Fruit fly (Drosophila melanogaster) whole organism, embryonic: ENCODE measurements around the gene CG10663.

Experiments used
- CG12942 ChIP-seq: fragments of 200-800 bp; sonication (Bioruptor generic); optimal IDR thresholded peaks from 3 replicates; lab custom pipeline; 2016; ENCODE audit warnings: missing biosample characterization, missing genetic modification characterization
- CG15479 ChIP-seq: fragments of 200-800 bp; sonication (Bioruptor generic); optimal IDR thresholded peaks from 3 replicates; lab custom pipeline; 2019; ENCODE audit warnings: missing biosample characterization, mild to moderate bottlenecking, missing genetic modification characterization, moderate library complexity
- CG16813 ChIP-seq: fragments of 200-800 bp; sonication (Bioruptor generic); IDR thresholded peaks from 3 replicates; pipeline ENCODE4 v1.3.6; 2022; ENCODE audit warnings: missing biosample characterization, missing genetic modification characterization; ENCODE audit not compliant: partially characterized antibody
- CG34422 ChIP-seq: fragments of 200-800 bp; sonication (Bioruptor generic); IDR thresholded peaks from 3 replicates; pipeline ENCODE4 v1.3.6; 2022; ENCODE audit warnings: missing biosample characterization, missing genetic modification characterization
- CG3726 ChIP-seq: fragments of 200-800 bp; sonication (Bioruptor generic); IDR thresholded peaks from 3 replicates; pipeline ENCODE4, ENCODE4 v1.3.6; 2022; ENCODE audit warnings: missing biosample characterization, missing genetic modification characterization
- CG3847 ChIP-seq: fragments of 200-800 bp; sonication (Bioruptor generic); IDR thresholded peaks from 2 replicates; pipeline ENCODE4 v1.3.6; 2022; ENCODE audit warnings: missing biosample characterization, missing genetic modification characterization
- CG3995 ChIP-seq: fragments of 200-800 bp; sonication (Bioruptor generic); optimal IDR thresholded peaks from 3 replicates; lab custom pipeline; 2016; ENCODE audit warnings: missing biosample characterization, missing genetic modification characterization
- CG4360 ChIP-seq: fragments of 200-800 bp; sonication (Bioruptor generic); IDR thresholded peaks from 2 replicates; pipeline ENCODE4 v1.3.6; 2022; ENCODE audit warnings: missing biosample characterization, missing genetic modification characterization
- CG6175 ChIP-seq: fragments of 200-800 bp; sonication (Bioruptor generic); IDR thresholded peaks from 3 replicates; pipeline ENCODE4 v1.3.6; 2022; ENCODE audit warnings: missing biosample characterization, missing genetic modification characterization
- D ChIP-seq, 2 experiments: fragments of 200-800 bp in 1 of 2; fragments of >200 bp in 1 of 2; sonication (Bioruptor generic) in 1 of 2; optimal IDR thresholded peaks; 2 replicates in 1 of 2; 3 replicates in 1 of 2; lab custom pipeline; 2017; ENCODE audit warnings: mild to moderate bottlenecking in 1 of 2, missing biosample characterization in 1 of 2, missing genetic modification characterization in 1 of 2, missing genetic modification reagents in 1 of 2
- Ets65A ChIP-seq: fragments of 200-800 bp; sonication (Bioruptor generic); peaks from one replicate; lab custom pipeline; 2016; ENCODE audit warnings: missing biosample characterization, missing genetic modification characterization
- GATAe ChIP-seq: fragments of 200-800 bp; sonication (Bioruptor generic); conservative IDR thresholded peaks from 2 replicates; pipeline ENCODE4 v1.3.6; 2022; ENCODE audit warnings: missing biosample characterization, missing genetic modification characterization
- H2.0 ChIP-seq: fragments of 200-800 bp; sonication (Bioruptor generic); IDR thresholded peaks from 2 replicates; pipeline ENCODE4 v1.3.6; 2022; ENCODE audit warnings: missing biosample characterization, missing genetic modification characterization
- HLH4C ChIP-seq: fragments of 200-800 bp; sonication (Bioruptor generic); IDR thresholded peaks from 3 replicates; pipeline ENCODE4 v1.3.6; 2022; ENCODE audit warnings: missing biosample characterization, missing genetic modification characterization; ENCODE audit not compliant: partially characterized antibody
- HLHmδ ChIP-seq: fragments of 200-800 bp; sonication (Bioruptor generic); optimal IDR thresholded peaks from 2 replicates; lab custom pipeline; 2018; ENCODE audit warnings: missing biosample characterization, mild to moderate bottlenecking, missing genetic modification characterization, moderate library complexity
- Hr78 ChIP-seq, 2 experiments: fragments of 200-800 bp in 1 of 2; fragments of >200 bp in 1 of 2; sonication (Bioruptor generic) in 1 of 2; optimal IDR thresholded peaks; 2 replicates each; lab custom pipeline; 2017 to 2019; ENCODE audit warnings: missing biosample characterization in 2 of 2, missing genetic modification characterization in 2 of 2, mild to moderate bottlenecking in 1 of 2, moderate library complexity in 1 of 2
- MESR4 ChIP-seq: fragments of 200-800 bp; sonication (Bioruptor generic); optimal IDR thresholded peaks from 2 replicates; lab custom pipeline; 2018; ENCODE audit warnings: missing biosample characterization, mild to moderate bottlenecking, missing genetic modification characterization, moderate library complexity
- Med ChIP-seq: fragments of 200-800 bp; sonication (Bioruptor generic); peaks from one replicate; lab custom pipeline; 2016; ENCODE audit warnings: missing biosample characterization, missing genetic modification characterization, mild to moderate bottlenecking, inconsistent platforms, moderate library complexity
- Opbp ChIP-seq: fragments of 200-800 bp; sonication (Bioruptor generic); IDR thresholded peaks from 3 replicates; pipeline ENCODE4 v1.3.6; 2022; ENCODE audit warnings: missing biosample characterization, missing genetic modification characterization; ENCODE audit not compliant: partially characterized antibody
- TFAM ChIP-seq: fragments of 200-800 bp; sonication (Bioruptor generic); optimal IDR thresholded peaks from 2 replicates; lab custom pipeline; 2017; ENCODE audit warnings: missing biosample characterization, missing genetic modification characterization, inconsistent platforms
- ac ChIP-seq: fragments of 200-800 bp; sonication (Bioruptor generic); optimal IDR thresholded peaks from 3 replicates; lab custom pipeline; 2017; ENCODE audit warnings: missing biosample characterization, mild to moderate bottlenecking, missing genetic modification characterization
- corto ChIP-seq: fragments of 200-800 bp; sonication (Bioruptor generic); optimal IDR thresholded peaks from 2 replicates; lab custom pipeline; 2016; ENCODE audit warnings: missing biosample characterization, mild to moderate bottlenecking, missing genetic modification characterization, moderate library complexity
- dpn ChIP-seq, 2 experiments: fragments of 200-800 bp; sonication (Bioruptor generic); optimal IDR thresholded peaks; 3 replicates each; lab custom pipeline; 2016; ENCODE audit warnings: missing biosample characterization in 2 of 2, missing genetic modification characterization in 2 of 2
- ewg ChIP-seq: fragments of 200-800 bp; sonication (Bioruptor generic); optimal IDR thresholded peaks from 3 replicates; lab custom pipeline; 2017; ENCODE audit warnings: mild to moderate bottlenecking, missing biosample characterization, missing genetic modification reagents, missing genetic modification characterization
- gsb ChIP-seq: fragments of 200-800 bp; sonication (Bioruptor generic); IDR thresholded peaks from 2 replicates; pipeline ENCODE4 v1.3.6; 2022; ENCODE audit warnings: missing biosample characterization, missing genetic modification characterization
- gsb-n ChIP-seq: fragments of 200-800 bp; sonication (Bioruptor generic); optimal IDR thresholded peaks from 3 replicates; lab custom pipeline; 2018; ENCODE audit warnings: missing biosample characterization, mild to moderate bottlenecking, missing genetic modification characterization
- hkb ChIP-seq, 2 experiments: fragments of 200-800 bp in 1 of 2; fragments of >200 bp in 1 of 2; sonication (Bioruptor generic) in 1 of 2; IDR thresholded peaks in 1 of 2; optimal IDR thresholded peaks in 1 of 2; 2 replicates each; pipeline versions ENCODE4 v1.3.6 to Lab custom; 2017 to 2022; ENCODE audit warnings: missing biosample characterization in 1 of 2, missing genetic modification characterization in 1 of 2
- lmd ChIP-seq: fragments of 200-800 bp; sonication (Bioruptor generic); IDR thresholded peaks from 2 replicates; pipeline ENCODE4 v1.3.6; 2022; ENCODE audit warnings: missing biosample characterization, missing genetic modification characterization
- maf-S ChIP-seq: fragments of 200-800 bp; sonication (Bioruptor generic); optimal IDR thresholded peaks from 2 replicates; lab custom pipeline; 2016; ENCODE audit warnings: missing biosample characterization, missing genetic modification characterization
- pb ChIP-seq: fragments of 200-800 bp; sonication (Bioruptor generic); optimal IDR thresholded peaks from 3 replicates; lab custom pipeline; 2016; ENCODE audit warnings: missing biosample characterization, missing genetic modification characterization
- peb ChIP-seq: fragments of 200-800 bp; sonication (Bioruptor generic); IDR thresholded peaks from 2 replicates; pipeline ENCODE4 v1.3.6; 2022; ENCODE audit warnings: missing biosample characterization, missing genetic modification characterization
- row ChIP-seq: fragments of 200-800 bp; sonication (Bioruptor generic); IDR thresholded peaks from 3 replicates; pipeline ENCODE4 v1.3.6; 2022; ENCODE audit warnings: missing biosample characterization, missing genetic modification characterization
- sens ChIP-seq: fragments of 200-800 bp; sonication (Bioruptor generic); peaks from one replicate; lab custom pipeline; 2016; ENCODE audit warnings: missing biosample characterization, missing genetic modification characterization
- sug ChIP-seq: fragments of 200-800 bp; optimal IDR thresholded peaks from 2 replicates; lab custom pipeline; 2019; ENCODE audit warnings: missing biosample characterization, mild to moderate bottlenecking, missing genetic modification characterization, moderate library complexity
- tna ChIP-seq: fragments of 200-800 bp; sonication (Bioruptor generic); IDR thresholded peaks from 2 replicates; pipeline ENCODE4 v1.3.6; 2022; ENCODE audit warnings: missing biosample characterization, missing genetic modification characterization; ENCODE audit not compliant: partially characterized antibody
- twi ChIP-seq: fragments of 200-800 bp; optimal IDR thresholded peaks from 2 replicates; lab custom pipeline; 2019; ENCODE audit warnings: missing biosample characterization, mild to moderate bottlenecking, missing genetic modification characterization, moderate library complexity
- vnd ChIP-seq: fragments of 200-800 bp; sonication (Bioruptor generic); IDR thresholded peaks from 3 replicates; pipeline ENCODE4 v1.3.6; 2022; ENCODE audit warnings: missing biosample characterization, missing genetic modification characterization; ENCODE audit not compliant: partially characterized antibody
- wor ChIP-seq: fragments of 200-800 bp; sonication (Bioruptor generic); IDR thresholded peaks from 2 replicates; pipeline ENCODE4 v1.3.6; 2022; ENCODE audit warnings: missing biosample characterization, missing genetic modification characterization
- zen ChIP-seq: fragments of 200-800 bp; sonication (Bioruptor generic); optimal IDR thresholded peaks from 3 replicates; lab custom pipeline; 2018; ENCODE audit warnings: missing biosample characterization, mild to moderate bottlenecking, missing genetic modification characterization, moderate library complexity

The CG10663 gene

DNA sequence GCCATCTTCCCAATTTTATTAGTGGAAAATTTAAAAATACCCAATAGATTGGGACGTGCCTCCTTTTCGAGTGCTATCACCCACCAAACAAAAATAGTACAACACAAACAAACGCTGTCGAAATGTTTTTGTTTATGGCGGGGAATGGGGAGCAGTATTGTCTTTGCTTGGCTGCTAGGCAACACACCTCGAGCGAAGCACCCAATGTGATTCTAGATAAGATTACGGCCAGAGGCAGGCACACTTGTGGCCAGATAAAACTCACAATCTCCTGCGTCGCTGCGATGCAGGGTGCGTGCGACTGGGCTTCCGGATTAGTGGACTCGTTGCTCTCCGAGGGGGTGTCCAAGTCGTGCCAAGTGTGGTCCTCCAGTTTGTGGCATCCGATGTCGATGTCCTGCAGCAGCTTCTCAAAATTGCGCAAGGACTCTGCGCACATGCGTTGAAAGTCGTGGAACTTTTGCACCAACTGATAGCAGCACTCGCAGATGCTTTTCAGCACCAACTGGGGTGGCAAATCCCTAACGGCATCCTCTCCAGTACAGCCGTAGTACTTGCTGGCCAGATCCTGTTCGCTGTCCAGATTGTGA, 22.2 kb upstream of the CG10663 start (continued):
- TF ChIP-seq zen (tag; lab: Kevin White, UChicago) (no peak), Hr78 (GFP tag; optimal IDR thresholded peaks at IDR 0.05; lab: Kevin White, UChicago) (no peak), ewg (GFP tag; lab: Kevin White, UChicago) (peak; percentile 71), gsb (GFP tag; lab: Robert Waterston, UW) (no peak), GATAe (GFP tag; lab: Robert Waterston, UW) (peak; percentile 72), CG12942 (GFP tag; lab: Kevin White, UChicago) (no peak), dpn (GFP tag; optimal IDR thresholded peaks at IDR 0.05; lab: Kevin White, UChicago) (no peak), CG6175 (GFP tag; lab: Robert Waterston, UW) (peak; percentile 76; the same call in 2 of the 3 replicates), HLHmδ (GFP tag; lab: Kevin White, UChicago) (peak; percentile 14), hkb (optimal IDR thresholded peaks at IDR 0.05; lab: Kevin White, UChicago) (no peak), hkb (GFP tag; IDR thresholded peaks at IDR 0.05; lab: Robert Waterston, UW) (0 out of 2 replicates have a peak, but pooled peaks have one; percentile 23), vnd (GFP tag; lab: Robert Waterston, UW) (0 out of 3 replicates have a peak, but pooled peaks have one; percentile 16), row (GFP tag; lab: Robert Waterston, UW) (peak; percentile 30; the same call in 1 of the 3 replicates), sug (tag; lab: Kevin White, UChicago) (peak; percentile 68), TFAM (GFP tag; lab: Kevin White, UChicago) (no peak), CG3995 (GFP tag; lab: Kevin White, UChicago) (peak; percentile 52)

DNA sequence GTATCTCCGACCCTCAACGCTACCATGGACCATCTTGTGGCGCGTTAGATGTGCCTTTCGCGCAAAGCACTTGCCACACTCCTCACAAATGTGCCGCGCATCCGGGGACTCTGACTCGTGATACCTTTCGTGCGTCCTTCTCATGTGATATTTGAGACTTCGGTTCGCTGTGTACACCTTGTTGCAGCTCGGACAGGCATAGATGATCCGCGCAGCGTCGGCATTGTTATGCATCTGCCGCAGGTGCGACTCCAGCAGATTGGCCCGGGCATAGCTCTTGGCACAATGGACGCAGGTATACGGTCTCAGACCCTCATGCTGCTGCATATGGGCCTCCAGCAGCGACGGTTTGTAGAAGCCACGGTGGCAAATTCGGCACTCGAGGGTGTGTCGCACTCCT, 21.2 kb upstream of the CG10663 start:
- no peak for TF ChIP-seq ewg (GFP tag; lab: Kevin White, UChicago)
- 0 out of 3 replicates have a peak, but pooled peaks have one; percentile 10 for TF ChIP-seq CG16813
- 0 out of 3 replicates have a peak, but pooled peaks have one; percentile 23 for TF ChIP-seq HLH4C (GFP tag; lab: Robert Waterston, UW)
- no peak for TF ChIP-seq sens (GFP tag; lab: Kevin White, UChicago)
- 0 out of 3 replicates have a peak, but pooled peaks have one; percentile 20 for TF ChIP-seq CG3726 (GFP tag; lab: Robert Waterston, UW)
- peak; percentile 11 for TF ChIP-seq MESR4 (GFP tag; lab: Kevin White, UChicago)
- TF ChIP-seq CG15479 = peak; percentile 35
- no peak for TF ChIP-seq pb
- TF ChIP-seq twi (tag; lab: Kevin White, UChicago) = peak; percentile 68
- TF ChIP-seq CG34422 = no peak
- no peak for TF ChIP-seq CG4360 (GFP tag; lab: Robert Waterston, UW)
- TF ChIP-seq wor (GFP tag; lab: Robert Waterston, UW) = no peak
- TF ChIP-seq peb (GFP tag; lab: Robert Waterston, UW) = no peak
- 0 out of 3 replicates have a peak, but pooled peaks have one; percentile 9 for TF ChIP-seq Opbp (GFP tag; lab: Robert Waterston, UW)
- TF ChIP-seq corto (GFP tag; lab: Kevin White, UChicago) = no peak
- peak; percentile 82 for TF ChIP-seq ac (GFP tag; lab: Kevin White, UChicago)
- peak; percentile 60 for TF ChIP-seq D (optimal IDR thresholded peaks at IDR 0.05; lab: Kevin White, UChicago)
- TF ChIP-seq D (GFP tag; optimal IDR thresholded peaks at IDR 0.05; lab: Kevin White, UChicago) = no peak
- TF ChIP-seq Med = peak; percentile 39
- peak; percentile 30 for TF ChIP-seq Ets65A (GFP tag; lab: Kevin White, UChicago)
- no peak for TF ChIP-seq H2.0 (GFP tag; lab: Robert Waterston, UW)
- TF ChIP-seq gsb-n (tag; lab: Kevin White, UChicago) = no peak
- no peak for TF ChIP-seq CG3847 (GFP tag; lab: Robert Waterston, UW)
- 0 out of 2 replicates have a peak, but pooled peaks have one; percentile 14 for TF ChIP-seq lmd (GFP tag; lab: Robert Waterston, UW)
- no peak for TF ChIP-seq maf-S
- no peak for TF ChIP-seq tna (GFP tag; lab: Robert Waterston, UW)
